Worm (Caenorhabditis elegans) whole organism, L4 larva: ENCODE measurements around the gene R04D3.3.
A peak's percentile ranks its signal among the peaks of the same experiment; 100 is the strongest.

Source experiments
- Y105C5A.15 ChIP-seq: fragments of 200-800 bp; sonication (Bioruptor generic); IDR thresholded peaks from 2 replicates; pipeline ENCODE4 v1.3.6; 2022; ENCODE audit warnings: missing genetic modification characterization, missing compliant biosample characterization
- Y5F2A.4 ChIP-seq: fragments of 200-800 bp; sonication (Bioruptor generic); optimal IDR thresholded peaks from 2 replicates; lab custom pipeline; 2018; ENCODE audit warnings: mild to moderate bottlenecking, missing genetic modification characterization, missing compliant biosample characterization
- Y75B8A.6 ChIP-seq: fragments of 200-800 bp; sonication (Bioruptor generic); IDR thresholded peaks from 2 replicates; pipeline ENCODE4 v1.3.6; 2022; ENCODE audit warnings: missing genetic modification reagents, missing genetic modification characterization, missing compliant biosample characterization
- ZK337.2 ChIP-seq: fragments of 200-800 bp; sonication (Bioruptor generic); IDR thresholded peaks from 2 replicates; pipeline ENCODE4 v1.3.6; 2022; ENCODE audit warnings: missing genetic modification reagents, missing genetic modification characterization, missing compliant biosample characterization
- ceh-62 ChIP-seq: sonication (generic microtip); optimal IDR thresholded peaks from 2 replicates; lab custom pipeline; 2017; ENCODE audit warnings: missing biosample characterization, missing genetic modification characterization
- daf-16 ChIP-seq, 3 experiments: sonication (generic microtip); optimal IDR thresholded peaks; 2 replicates each; lab custom pipeline; 2016 to 2017; ENCODE audit warnings: missing genetic modification characterization in 3 of 3, missing genetic modification reagents in 3 of 3, mild to moderate bottlenecking in 2 of 3, missing compliant biosample characterization in 2 of 3, missing biosample characterization in 1 of 3, moderate library complexity in 1 of 3
- daf-19 ChIP-seq: fragments of 200-800 bp; sonication (Bioruptor generic); conservative IDR thresholded peaks from 2 replicates; pipeline ENCODE4 v1.3.6; 2022; ENCODE audit warnings: missing genetic modification characterization, missing compliant biosample characterization
- dmd-6 ChIP-seq: fragments of 200-800 bp; sonication (Bioruptor generic); IDR thresholded peaks from 2 replicates; pipeline ENCODE4 v1.3.6; 2022; ENCODE audit warnings: missing genetic modification reagents, missing genetic modification characterization, missing compliant biosample characterization
- dve-1 ChIP-seq: sonication (generic microtip); optimal IDR thresholded peaks from 2 replicates; lab custom pipeline; 2017; ENCODE audit warnings: antibody characterized with exemption, mild to moderate bottlenecking, missing genetic modification characterization, missing compliant biosample characterization; ENCODE audit not compliant: insufficient read depth
- hlh-11 ChIP-seq: fragments of 200-800 bp; sonication (Bioruptor generic); optimal IDR thresholded peaks from 2 replicates; lab custom pipeline; 2018; ENCODE audit warnings: mild to moderate bottlenecking, missing genetic modification characterization, missing compliant biosample characterization
- hlh-30 ChIP-seq: sonication (generic microtip); optimal IDR thresholded peaks from 2 replicates; lab custom pipeline; 2017; ENCODE audit warnings: antibody characterized with exemption, mild to moderate bottlenecking, missing genetic modification characterization, missing compliant biosample characterization; ENCODE audit not compliant: insufficient read depth
- lim-7 ChIP-seq: fragments of 200-800 bp; sonication (Bioruptor generic); IDR thresholded peaks from 2 replicates; pipeline ENCODE4 v1.3.6; 2022; ENCODE audit warnings: missing genetic modification characterization, missing compliant biosample characterization
- lin-13 ChIP-seq: fragments of 150-350 bp; optimal IDR thresholded peaks from 2 replicates; lab custom pipeline; 2014; ENCODE audit warnings: missing biosample characterization, missing genetic modification reagents, missing genetic modification characterization
- mdl-1 ChIP-seq, 2 experiments: fragments of 150-350 bp in 1 of 2; sonication (generic microtip) in 1 of 2; optimal IDR thresholded peaks; 2 replicates each; lab custom pipeline; 2014 to 2017; ENCODE audit warnings: missing biosample characterization in 2 of 2, missing genetic modification characterization in 2 of 2
- mdt-29 ChIP-seq: fragments of 200-800 bp; sonication (Bioruptor generic); IDR thresholded peaks from 2 replicates; pipeline ENCODE4 v1.3.6; 2022; ENCODE audit warnings: missing genetic modification reagents, missing genetic modification characterization, missing compliant biosample characterization
- mep-1 ChIP-seq: fragments of 150-350 bp; sonication (generic microtip); optimal IDR thresholded peaks from 3 replicates; lab custom pipeline; 2014; ENCODE audit warnings: missing biosample characterization, missing genetic modification characterization
- mes-2 ChIP-seq: sonication (generic microtip); optimal IDR thresholded peaks from 2 replicates; lab custom pipeline; 2016; ENCODE audit warnings: missing genotype, mild to moderate bottlenecking, missing genetic modification characterization, missing compliant biosample characterization; ENCODE audit not compliant: poor library complexity, severe bottlenecking
- mxl-3 ChIP-seq: fragments of 200-800 bp; sonication (Bioruptor generic); optimal IDR thresholded peaks from 2 replicates; lab custom pipeline; 2018; ENCODE audit warnings: mild to moderate bottlenecking, missing genetic modification characterization, missing compliant biosample characterization
- nhr-10 ChIP-seq: fragments of 150-350 bp; optimal IDR thresholded peaks from 2 replicates; lab custom pipeline; 2014; ENCODE audit warnings: missing biosample characterization, missing genetic modification characterization
- nhr-102 ChIP-seq: sonication (generic microtip); optimal IDR thresholded peaks from 2 replicates; lab custom pipeline; 2016; ENCODE audit warnings: mild to moderate bottlenecking, missing genetic modification characterization, moderate library complexity, missing compliant biosample characterization
- nhr-28 ChIP-seq: fragments of 150-350 bp; optimal IDR thresholded peaks from 2 replicates; lab custom pipeline; 2014; ENCODE audit warnings: missing biosample characterization, missing genetic modification characterization
- nhr-48 ChIP-seq: sonication (generic microtip); optimal IDR thresholded peaks from 2 replicates; lab custom pipeline; 2016; ENCODE audit warnings: mild to moderate bottlenecking, missing genetic modification characterization, missing compliant biosample characterization
- nhr-76 ChIP-seq: fragments of 150-350 bp; optimal IDR thresholded peaks from 2 replicates; lab custom pipeline; 2014; ENCODE audit warnings: missing biosample characterization, missing genetic modification characterization
- nhr-77 ChIP-seq: fragments of 150-350 bp; optimal IDR thresholded peaks from 2 replicates; lab custom pipeline; 2014; ENCODE audit warnings: missing biosample characterization, missing genetic modification characterization
- pha-4 ChIP-seq, 2 experiments: fragments of 150-350 bp in 1 of 2; fragments of 200-800 bp in 1 of 2; sonication (Bioruptor generic) in 1 of 2; IDR thresholded peaks in 1 of 2; optimal IDR thresholded peaks in 1 of 2; 2 replicates each; pipeline versions ENCODE4 v1.3.6 to Lab custom; 2014 to 2022; ENCODE audit warnings: missing genetic modification characterization in 2 of 2, missing genetic modification reagents in 2 of 2, missing biosample characterization in 1 of 2, missing compliant biosample characterization in 1 of 2
- php-3 ChIP-seq: fragments of 200-800 bp; sonication (Bioruptor generic); IDR thresholded peaks from 2 replicates; pipeline ENCODE4 v1.3.6; 2022; ENCODE audit warnings: missing genetic modification reagents, missing genetic modification characterization, missing compliant biosample characterization
- pqm-1 ChIP-seq: sonication (generic microtip); optimal IDR thresholded peaks from 2 replicates; lab custom pipeline; 2017; ENCODE audit warnings: missing biosample characterization, missing genetic modification characterization
- rbr-2 ChIP-seq: sonication (generic microtip); optimal IDR thresholded peaks from 2 replicates; lab custom pipeline; 2016; ENCODE audit warnings: missing genotype, missing genetic modification characterization, missing compliant biosample characterization
- tra-1 ChIP-seq: fragments of 200-800 bp; sonication (Bioruptor generic); IDR thresholded peaks from 2 replicates; pipeline ENCODE4 v1.3.6; 2022; ENCODE audit warnings: missing genetic modification reagents, missing genetic modification characterization, missing compliant biosample characterization
- unc-39 ChIP-seq: sonication (generic microtip); optimal IDR thresholded peaks from 2 replicates; lab custom pipeline; 2017; ENCODE audit warnings: missing biosample characterization, missing genetic modification characterization
- vab-7 ChIP-seq: fragments of 200-800 bp; sonication (Bioruptor generic); IDR thresholded peaks from 2 replicates; pipeline ENCODE4 v1.3.6; 2022; ENCODE audit warnings: missing genetic modification reagents, missing genetic modification characterization, missing compliant biosample characterization
- zip-2 ChIP-seq: fragments of 150-350 bp; optimal IDR thresholded peaks from 2 replicates; lab custom pipeline; 2014; ENCODE audit warnings: missing biosample characterization, missing genetic modification characterization
- ztf-7 ChIP-seq: fragments of 150-350 bp; optimal IDR thresholded peaks from 2 replicates; lab custom pipeline; 2014; ENCODE audit warnings: missing biosample characterization, missing genetic modification characterization

Gene R04D3.3

DNA sequence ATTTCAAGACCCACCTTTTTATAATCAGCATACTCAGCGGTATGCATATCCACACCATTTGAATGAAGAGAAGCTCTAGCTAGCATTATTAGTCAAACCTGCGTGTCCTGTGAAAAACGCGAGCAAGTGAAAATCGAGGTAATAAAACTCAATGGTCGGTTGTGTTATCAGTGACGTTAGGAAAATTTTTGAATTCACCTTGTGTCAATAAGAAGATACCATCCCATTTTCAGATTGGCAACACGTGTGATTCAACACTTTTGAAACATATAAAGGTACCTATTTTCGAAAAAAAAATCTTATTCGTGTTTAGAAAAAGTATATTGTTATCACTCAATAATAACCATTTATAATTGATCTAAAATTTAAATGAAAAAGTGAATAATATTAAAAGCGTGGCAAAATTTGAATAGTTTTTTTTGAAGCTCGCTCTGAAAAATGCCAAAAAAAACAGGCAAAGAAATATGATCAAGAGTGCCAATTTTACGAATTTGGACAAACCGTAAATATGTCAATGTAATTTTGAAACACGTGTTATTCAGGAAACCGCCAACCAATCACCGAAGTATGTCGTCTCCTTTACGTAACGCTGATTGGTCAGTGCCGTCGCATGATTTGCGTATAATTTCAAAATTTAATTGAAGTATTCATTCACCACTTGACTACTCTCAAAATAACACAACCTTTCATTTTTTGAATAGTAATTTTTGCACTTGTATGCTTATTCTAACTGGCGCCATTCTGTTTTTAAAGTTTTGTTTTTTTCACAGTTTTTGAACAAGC lies 21.4 kb upstream of the R04D3.3 start, which contains the start of gene F46G10.1 (continued):
- TF ChIP-seq nhr-76 = no peak
- no peak for TF ChIP-seq ZK337.2 (GFP tag; lab: Robert Waterston, UW)
- TF ChIP-seq mep-1 (tag; lab: Kevin White, UChicago) = no peak

DNA sequence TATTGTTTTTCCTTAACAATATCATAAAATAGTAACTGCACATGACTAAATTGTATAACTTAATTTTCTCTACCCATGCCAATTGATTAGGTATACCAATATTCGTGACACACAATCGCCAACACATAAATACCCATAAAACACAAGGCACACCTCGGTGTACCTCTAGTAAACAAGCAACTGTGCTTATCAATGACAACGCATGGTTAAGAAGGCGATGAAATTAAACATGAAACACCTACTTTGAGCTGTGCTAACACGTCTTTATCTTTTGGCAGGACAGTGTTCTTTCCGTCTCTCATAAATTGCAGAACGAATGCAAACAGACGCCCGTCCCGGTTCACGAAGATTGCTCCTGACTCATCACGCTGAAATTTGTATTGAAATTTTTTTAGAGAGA lies 20.3 kb upstream of the R04D3.3 start:
- TF ChIP-seq lim-7 = no peak
- no peak for TF ChIP-seq mdt-29 (GFP tag; lab: Robert Waterston, UW)
- peak in 1 of 2 experiments; percentile 86 for TF ChIP-seq daf-16 (GFP tag; optimal IDR thresholded peaks at IDR 0.05; lab: Kevin White, UChicago)
- TF ChIP-seq daf-16 (tag; optimal IDR thresholded peaks at IDR 0.05; lab: Kevin White, UChicago) = peak; percentile 100
- peak; percentile 70 for TF ChIP-seq nhr-77 (tag; lab: Kevin White, UChicago)
- TF ChIP-seq nhr-48 (tag; lab: Kevin White, UChicago) = peak; percentile 51
- peak; percentile 72; the same call in 1 of the 2 replicates for TF ChIP-seq tra-1 (GFP tag; lab: Robert Waterston, UW)
- peak; percentile 74 for TF ChIP-seq nhr-102 (tag; lab: Kevin White, UChicago)
- TF ChIP-seq zip-2 = peak; percentile 27
- peak; percentile 96 for TF ChIP-seq dve-1
- TF ChIP-seq dmd-6 (GFP tag; lab: Robert Waterston, UW) = peak; percentile 93
- peak; percentile 94 for TF ChIP-seq nhr-28 (tag; lab: Kevin White, UChicago)
- TF ChIP-seq hlh-30 (tag; lab: Kevin White, UChicago) = peak; percentile 68
- no peak for TF ChIP-seq ztf-7 (tag; lab: Kevin White, UChicago)
- TF ChIP-seq mxl-3 = peak; percentile 67
- TF ChIP-seq php-3 (GFP tag; lab: Robert Waterston, UW) = peak; percentile 93
- TF ChIP-seq nhr-10 = peak; percentile 58
- peak; percentile 92 for TF ChIP-seq pqm-1 (tag; lab: Kevin White, UChicago)
- peak; percentile 27 for TF ChIP-seq mes-2 (tag; lab: Kevin White, UChicago)
- TF ChIP-seq mep-1 (tag; lab: Kevin White, UChicago) = peak; percentile 34
- TF ChIP-seq mdl-1 (tag; optimal IDR thresholded peaks at IDR 0.05; lab: Kevin White, UChicago) = peak in 1 of 2 experiments; percentile 62
- peak; percentile 91 for TF ChIP-seq hlh-11 (tag; lab: Kevin White, UChicago)
- TF ChIP-seq pha-4 (GFP tag; IDR thresholded peaks at IDR 0.05; lab: Robert Waterston, UW) = no peak
- no peak for TF ChIP-seq pha-4 (tag; optimal IDR thresholded peaks at IDR 0.05; lab: Kevin White, UChicago)
- no peak for TF ChIP-seq ceh-62 (tag; lab: Kevin White, UChicago)
- TF ChIP-seq, all 104 proteins: peak for 18

ce11 chrX:13308745-13309144 lies 18.3 kb upstream of the R04D3.3 start, which contains the start of gene srxa-8:
TSS of gene srxa-8 (minus strand) at chrX:13308845.
- TF ChIP-seq rbr-2 (tag; lab: Kevin White, UChicago) (no peak), Y105C5A.15 (GFP tag; lab: Robert Waterston, UW) (no peak), mdt-29 (GFP tag; lab: Robert Waterston, UW) (no peak), hlh-30 (tag; lab: Kevin White, UChicago) (no peak), vab-7 (GFP tag; lab: Robert Waterston, UW) (no peak), unc-39 (tag; lab: Kevin White, UChicago) (no peak), nhr-76 (no peak), Y5F2A.4 (GFP tag; lab: Kevin White, UChicago) (no peak), daf-19 (GFP tag; lab: Robert Waterston, UW) (no peak), lin-13 (GFP tag; lab: Kevin White, UChicago) (no peak), Y75B8A.6 (GFP tag; lab: Robert Waterston, UW) (no peak)
- TF ChIP-seq, all 104 proteins: peak for 0
